Fruit fly (Drosophila melanogaster) whole organism, prepupa: Measurements from ENCODE around the gene ppk5.

Experiments used
- Blimp-1 ChIP-seq: fragments of 200-800 bp; sonication (Bioruptor generic); optimal IDR thresholded peaks from 3 replicates; lab custom pipeline; 2017; ENCODE audit warnings: missing biosample characterization, missing genetic modification characterization, mild to moderate bottlenecking, moderate library complexity, missing genetic modification reagents
- CG10631 ChIP-seq: fragments of 200-800 bp; sonication (Bioruptor generic); optimal IDR thresholded peaks from 2 replicates; lab custom pipeline; 2016; ENCODE audit warnings: missing biosample characterization, missing genetic modification characterization
- CG10669 ChIP-seq: fragments of 200-800 bp; sonication (Bioruptor generic); optimal IDR thresholded peaks from 3 replicates; lab custom pipeline; 2018; ENCODE audit warnings: missing biosample characterization, mild to moderate bottlenecking, missing genetic modification characterization, moderate library complexity
- CG15336 ChIP-seq: fragments of 200-800 bp; sonication (Bioruptor generic); IDR thresholded peaks from 2 replicates; pipeline ENCODE4 v1.3.6; 2022; ENCODE audit warnings: missing biosample characterization, missing genetic modification characterization
- CG1621 ChIP-seq: fragments of 200-800 bp; sonication (Bioruptor generic); optimal IDR thresholded peaks from 3 replicates; lab custom pipeline; 2018; ENCODE audit warnings: missing biosample characterization, mild to moderate bottlenecking, missing genetic modification characterization
- CG16779 ChIP-seq: fragments of 200-800 bp; sonication (Bioruptor generic); optimal IDR thresholded peaks from 3 replicates; lab custom pipeline; 2017; ENCODE audit warnings: missing biosample characterization, mild to moderate bottlenecking, missing genetic modification characterization
- CG3032 ChIP-seq: fragments of 200-800 bp; optimal IDR thresholded peaks from 2 replicates; lab custom pipeline; 2019; ENCODE audit warnings: missing biosample characterization, mild to moderate bottlenecking, missing genetic modification characterization, moderate library complexity
- CG34406 ChIP-seq: fragments of 200-800 bp; sonication (Bioruptor generic); optimal IDR thresholded peaks from 3 replicates; lab custom pipeline; 2016; ENCODE audit warnings: missing biosample characterization, missing genetic modification characterization
- CG6163 ChIP-seq: fragments of 200-800 bp; sonication (Bioruptor generic); IDR thresholded peaks from 3 replicates; pipeline ENCODE4 v1.3.6; 2022; ENCODE audit warnings: missing biosample characterization, missing genetic modification characterization
- CG6276 ChIP-seq: fragments of 200-800 bp; sonication (Bioruptor generic); optimal IDR thresholded peaks from 2 replicates; lab custom pipeline; 2017; ENCODE audit warnings: missing biosample characterization, mild to moderate bottlenecking, missing genetic modification characterization
- CG6792 ChIP-seq: fragments of 200-800 bp; sonication (Bioruptor generic); optimal IDR thresholded peaks from 3 replicates; lab custom pipeline; 2016; ENCODE audit warnings: missing biosample characterization, missing genetic modification characterization
- CG6808 ChIP-seq: fragments of 200-800 bp; sonication (Bioruptor generic); optimal IDR thresholded peaks from 3 replicates; lab custom pipeline; 2017; ENCODE audit warnings: missing biosample characterization, missing genetic modification characterization, mild to moderate bottlenecking, moderate library complexity, missing genetic modification reagents
- CG6854 ChIP-seq: fragments of 200-800 bp; sonication (Bioruptor generic); optimal IDR thresholded peaks from 2 replicates; lab custom pipeline; 2017; ENCODE audit warnings: missing biosample characterization, mild to moderate bottlenecking, missing genetic modification characterization
- CG8632 ChIP-seq: fragments of 200-800 bp; sonication (Bioruptor generic); optimal IDR thresholded peaks from 3 replicates; lab custom pipeline; 2016; ENCODE audit warnings: missing biosample characterization, missing genetic modification characterization
- CG9139 ChIP-seq: fragments of 200-800 bp; sonication (Bioruptor generic); optimal IDR thresholded peaks from 3 replicates; lab custom pipeline; 2017; ENCODE audit warnings: missing biosample characterization, mild to moderate bottlenecking, missing genetic modification characterization
- Eip93F ChIP-seq: fragments of 200-800 bp; sonication (Bioruptor generic); optimal IDR thresholded peaks from 2 replicates; lab custom pipeline; 2016; ENCODE audit warnings: missing biosample characterization, mild to moderate bottlenecking, missing genetic modification characterization
- Hr38 ChIP-seq: sonication (Bioruptor generic); optimal IDR thresholded peaks from 2 replicates; lab custom pipeline; 2016; ENCODE audit warnings: missing biosample characterization, missing genetic modification characterization
- Hr39 ChIP-seq: fragments of 200-800 bp; sonication (Bioruptor generic); optimal IDR thresholded peaks from 2 replicates; lab custom pipeline; 2016; ENCODE audit warnings: missing biosample characterization, missing genetic modification characterization
- Hr4 ChIP-seq: fragments of 200-800 bp; sonication (Bioruptor generic); optimal IDR thresholded peaks from 3 replicates; lab custom pipeline; 2016; ENCODE audit warnings: missing biosample characterization, missing genetic modification characterization
- Lpt ChIP-seq: fragments of 200-800 bp; sonication (Bioruptor generic); optimal IDR thresholded peaks from 3 replicates; lab custom pipeline; 2016; ENCODE audit warnings: missing biosample characterization, missing genetic modification characterization
- Met ChIP-seq: fragments of 200-800 bp; sonication (Bioruptor generic); optimal IDR thresholded peaks from 3 replicates; lab custom pipeline; 2016; ENCODE audit warnings: missing biosample characterization, missing genetic modification characterization
- OdsH ChIP-seq: fragments of 200-800 bp; sonication (Bioruptor generic); optimal IDR thresholded peaks from 3 replicates; lab custom pipeline; 2016; ENCODE audit warnings: missing biosample characterization, missing genetic modification characterization
- Sox102F ChIP-seq: fragments of 200-800 bp; sonication (Bioruptor generic); optimal IDR thresholded peaks from 2 replicates; lab custom pipeline; 2016; ENCODE audit warnings: missing biosample characterization, mild to moderate bottlenecking, missing genetic modification characterization
- Sox14 ChIP-seq: fragments of 200-800 bp; sonication (Bioruptor generic); optimal IDR thresholded peaks from 3 replicates; lab custom pipeline; 2016; ENCODE audit warnings: missing biosample characterization, missing genetic modification characterization
- Sox15 ChIP-seq: fragments of 200-800 bp; sonication (Bioruptor generic); optimal IDR thresholded peaks from 3 replicates; lab custom pipeline; 2016; ENCODE audit warnings: missing biosample characterization, missing genetic modification characterization
- achi ChIP-seq: fragments of 200-800 bp; sonication (Bioruptor generic); optimal IDR thresholded peaks from 3 replicates; lab custom pipeline; 2016; ENCODE audit warnings: missing biosample characterization, missing genetic modification characterization
- acj6 ChIP-seq: fragments of 200-800 bp; sonication (Bioruptor generic); optimal IDR thresholded peaks from 3 replicates; lab custom pipeline; 2016; ENCODE audit warnings: missing biosample characterization, missing genetic modification characterization
- dac ChIP-seq: fragments of 200-800 bp; sonication (Bioruptor generic); optimal IDR thresholded peaks from 2 replicates; lab custom pipeline; 2017; ENCODE audit warnings: missing biosample characterization, mild to moderate bottlenecking, missing genetic modification characterization
- fkh ChIP-seq: fragments of 200-800 bp; sonication (Bioruptor generic); optimal IDR thresholded peaks from 3 replicates; lab custom pipeline; 2017; ENCODE audit warnings: missing biosample characterization, mild to moderate bottlenecking, missing genetic modification characterization, moderate library complexity
- lz ChIP-seq: fragments of 200-800 bp; sonication (Bioruptor generic); optimal IDR thresholded peaks from 3 replicates; lab custom pipeline; 2016; ENCODE audit warnings: missing biosample characterization, missing genetic modification characterization
- salr ChIP-seq, 2 experiments: fragments of 200-800 bp; sonication (Bioruptor generic); optimal IDR thresholded peaks; 3 replicates each; lab custom pipeline; 2016 to 2018; ENCODE audit warnings: missing biosample characterization in 2 of 2, missing genetic modification characterization in 2 of 2, mild to moderate bottlenecking in 1 of 2
- ss ChIP-seq, 2 experiments: fragments of 200-800 bp; sonication (Bioruptor generic); optimal IDR thresholded peaks; 2 replicates in 1 of 2; 3 replicates in 1 of 2; lab custom pipeline; 2017 to 2018; ENCODE audit warnings: mild to moderate bottlenecking in 2 of 2, missing biosample characterization in 2 of 2, missing genetic modification characterization in 2 of 2, moderate library complexity in 1 of 2
- topi ChIP-seq: fragments of 200-800 bp; sonication (Bioruptor generic); optimal IDR thresholded peaks from 3 replicates; lab custom pipeline; 2016; ENCODE audit warnings: missing biosample characterization, missing genetic modification characterization
- vri ChIP-seq: fragments of 200-800 bp; sonication (Bioruptor generic); optimal IDR thresholded peaks from 3 replicates; lab custom pipeline; 2016; ENCODE audit warnings: missing biosample characterization, mild to moderate bottlenecking, missing genetic modification characterization

The ppk5 gene

DNA sequence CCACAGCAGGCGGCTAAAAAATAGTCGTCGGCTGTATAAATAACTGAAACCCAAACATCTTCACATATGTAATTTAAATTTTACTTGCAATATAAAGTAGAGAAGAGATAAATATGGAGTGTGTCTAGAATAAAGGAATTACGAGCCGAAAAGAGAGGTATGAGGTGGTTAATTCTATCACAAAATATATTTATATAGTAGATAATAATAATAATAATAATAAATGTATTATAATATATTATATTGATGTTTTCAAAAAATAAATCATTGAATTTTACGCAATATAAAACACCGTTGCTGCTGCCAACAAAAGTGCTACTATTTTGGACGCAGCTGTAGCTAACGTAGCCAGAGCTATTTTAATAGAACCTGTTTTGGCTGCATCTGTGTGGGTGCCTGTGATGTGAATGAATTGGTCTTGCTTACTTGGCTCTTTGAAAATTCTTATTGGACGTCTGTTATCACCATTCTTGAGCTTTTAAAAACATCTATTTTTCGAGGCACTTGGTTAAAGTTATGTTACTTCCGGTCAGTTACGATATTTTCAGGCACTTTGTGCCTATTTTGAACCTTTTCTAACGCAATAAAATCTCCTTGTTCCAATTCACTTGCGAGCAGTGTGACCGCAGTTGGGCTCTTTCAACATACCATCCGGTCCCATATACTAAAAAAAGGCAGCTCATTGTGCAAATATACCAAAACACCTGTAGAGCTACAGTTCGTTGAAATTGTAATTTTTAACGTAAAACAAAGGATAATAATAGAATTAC lies 37.4 kb upstream of the ppk5 start, which contains the start of gene Hr78 (continued):
- TF ChIP-seq CG9139 (peak; percentile 57), CG6276 (peak; percentile 90), dac (GFP tag; lab: Kevin White, UChicago) (no peak), Hr38 (GFP tag; lab: Kevin White, UChicago) (no peak), CG1621 (tag; lab: Kevin White, UChicago) (peak; percentile 36), acj6 (GFP tag; lab: Kevin White, UChicago) (peak; percentile 79), fkh (GFP tag; lab: Kevin White, UChicago) (peak; percentile 28), CG6792 (GFP tag; lab: Kevin White, UChicago) (peak; percentile 76), Blimp-1 (peak; percentile 52), achi (peak; percentile 88)

- peak; percentile 7 for TF ChIP-seq vri
These were observed 35.9 kb upstream of the ppk5 start for dm6 chr3L:21498450-21499027.

DNA sequence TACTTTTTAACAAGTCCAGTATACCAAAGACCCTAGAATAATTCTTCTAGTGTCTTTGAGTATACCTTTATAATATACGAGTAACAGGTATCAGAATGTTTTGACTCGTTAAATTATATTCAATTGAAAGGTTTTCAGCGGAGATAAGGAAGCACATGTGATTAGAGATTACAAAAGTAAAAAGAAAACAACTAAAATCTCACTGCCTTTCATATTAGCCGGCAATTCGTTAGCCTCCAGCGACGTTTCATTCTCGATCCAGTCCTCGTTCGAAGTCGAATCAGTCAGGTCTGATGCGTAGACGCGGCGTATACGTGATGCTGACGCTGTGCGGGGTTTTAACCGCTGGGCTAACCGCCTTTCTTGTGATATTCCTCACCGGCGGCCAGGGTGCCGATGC lies 33.3 kb upstream of the ppk5 start, which contains the start of gene Est-Q:
Gene Est-Q, plus strand, starts transcription at position 250 of the 400 bp plus-strand sequence.
- TF ChIP-seq CG6808 (GFP tag; lab: Kevin White, UChicago), result no peak
- no peak for TF ChIP-seq CG6854 (GFP tag; lab: Kevin White, UChicago)
- peak; percentile 24 for TF ChIP-seq vri

- TF ChIP-seq CG15336 (GFP tag; lab: Robert Waterston, UW) (0 out of 2 replicates have a peak, but pooled peaks have one; percentile 12), CG10631 (GFP tag; lab: Kevin White, UChicago) (no peak), topi (GFP tag; lab: Kevin White, UChicago) (no peak), CG8632 (GFP tag; lab: Kevin White, UChicago) (no peak), Hr39 (GFP tag; lab: Kevin White, UChicago) (peak; percentile 8), Hr4 (GFP tag; lab: Kevin White, UChicago) (no peak), Sox102F (GFP tag; lab: Kevin White, UChicago) (no peak), Lpt (GFP tag; lab: Kevin White, UChicago) (no peak), acj6 (GFP tag; lab: Kevin White, UChicago) (no peak), Sox15 (GFP tag; lab: Kevin White, UChicago) (no peak), salr (GFP tag; optimal IDR thresholded peaks at IDR 0.05; lab: Kevin White, UChicago) (no peak), CG6163 (GFP tag; lab: Robert Waterston, UW) (no peak), lz (GFP tag; lab: Kevin White, UChicago) (peak; percentile 2), vri (peak; percentile 49), CG10669 (GFP tag; lab: Kevin White, UChicago) (no peak), dac (GFP tag; lab: Kevin White, UChicago) (no peak), ss (GFP tag; optimal IDR thresholded peaks at IDR 0.05; lab: Kevin White, UChicago) (no peak), achi (no peak), CG34406 (GFP tag; lab: Kevin White, UChicago) (no peak), OdsH (GFP tag; lab: Kevin White, UChicago) (no peak), CG16779 (tag; lab: Kevin White, UChicago) (no peak), CG3032 (tag; lab: Kevin White, UChicago) (no peak), Met (GFP tag; lab: Kevin White, UChicago) (no peak), Eip93F (GFP tag; lab: Kevin White, UChicago) (no peak), CG6792 (GFP tag; lab: Kevin White, UChicago) (no peak), Sox14 (GFP tag; lab: Kevin White, UChicago) (no peak)
These were observed 32.5 kb upstream of the ppk5 start for dm6 chr3L:21501928-21502327.
